Worm (Caenorhabditis elegans) whole organism, young adult: ENCODE data around the gene cept-1.

ENCODE experiments used
- B0035.1 ChIP-seq: sonication (generic microtip); optimal IDR thresholded peaks from 2 replicates; lab custom pipeline; 2016; ENCODE audit warnings: missing genetic modification characterization, mild to moderate bottlenecking, missing compliant biosample characterization, missing genotype, missing genetic modification reagents
- B0336.3 ChIP-seq: fragments of 200-800 bp; sonication (Bioruptor generic); IDR thresholded peaks from 2 replicates; pipeline ENCODE4 v1.3.6; 2022; ENCODE audit warnings: missing genetic modification characterization, missing compliant biosample characterization
- C06A6.2 ChIP-seq: fragments of 200-800 bp; sonication (Bioruptor generic); conservative IDR thresholded peaks from 2 replicates; pipeline ENCODE4 v1.3.6; 2022; ENCODE audit warnings: missing genetic modification characterization, missing compliant biosample characterization
- F33H1.4 ChIP-seq: fragments of 200-800 bp; sonication (Bioruptor generic); IDR thresholded peaks from 2 replicates; pipeline ENCODE4 v1.3.6; 2022; ENCODE audit warnings: missing genetic modification reagents, missing genetic modification characterization, missing compliant biosample characterization
- F39B2.1 ChIP-seq: fragments of 200-800 bp; sonication (Bioruptor generic); IDR thresholded peaks from 2 replicates; pipeline ENCODE4 v1.3.6; 2022; ENCODE audit warnings: missing genetic modification reagents, missing genetic modification characterization, missing compliant biosample characterization
- F52B5.7 ChIP-seq: sonication (generic microtip); optimal IDR thresholded peaks from 2 replicates; lab custom pipeline; 2016; ENCODE audit warnings: mild to moderate bottlenecking, missing genetic modification characterization, missing compliant biosample characterization
- F57C9.4 ChIP-seq: sonication (generic microtip); optimal IDR thresholded peaks from 2 replicates; lab custom pipeline; 2017; ENCODE audit warnings: mild to moderate bottlenecking, missing genetic modification characterization, missing compliant biosample characterization
- K11D2.4 ChIP-seq: fragments of 200-800 bp; sonication (Bioruptor generic); IDR thresholded peaks from 2 replicates; pipeline ENCODE4 v1.3.6; 2022; ENCODE audit warnings: missing genetic modification reagents, missing genetic modification characterization, missing compliant biosample characterization
- Y53F4B.3 ChIP-seq: fragments of 200-800 bp; sonication (Bioruptor generic); IDR thresholded peaks from 2 replicates; pipeline ENCODE4 v1.3.6; 2022; ENCODE audit warnings: missing genetic modification reagents, missing genetic modification characterization, missing compliant biosample characterization
- Y53G8AR.9 ChIP-seq: fragments of 200-800 bp; sonication (Bioruptor generic); conservative IDR thresholded peaks from 2 replicates; pipeline ENCODE4 v1.3.6; 2022; ENCODE audit warnings: missing genetic modification reagents, missing genetic modification characterization, missing compliant biosample characterization
- Y56A3A.18 ChIP-seq: fragments of 200-800 bp; sonication (Bioruptor generic); IDR thresholded peaks from 2 replicates; pipeline ENCODE4 v1.3.6; 2022; ENCODE audit warnings: missing genetic modification reagents, missing genetic modification characterization, missing compliant biosample characterization
- Y67H2A.10 ChIP-seq: fragments of 200-800 bp; sonication (Bioruptor generic); conservative IDR thresholded peaks from 2 replicates; pipeline ENCODE4 v1.3.6; 2022; ENCODE audit warnings: missing genetic modification reagents, missing genetic modification characterization, missing compliant biosample characterization
- Y95B8A.8 ChIP-seq: fragments of 200-800 bp; sonication (Bioruptor generic); IDR thresholded peaks from 2 replicates; pipeline ENCODE4 v1.3.6; 2022; ENCODE audit warnings: missing genetic modification reagents, missing genetic modification characterization, missing compliant biosample characterization
- ZK185.1 ChIP-seq: sonication (generic microtip); optimal IDR thresholded peaks from 2 replicates; lab custom pipeline; 2016; ENCODE audit warnings: mild to moderate bottlenecking, missing genetic modification characterization, missing compliant biosample characterization; ENCODE audit not compliant: poor library complexity, severe bottlenecking
- atf-7 ChIP-seq: sonication (generic microtip); optimal IDR thresholded peaks from 2 replicates; lab custom pipeline; 2017; ENCODE audit warnings: mild to moderate bottlenecking, missing genetic modification characterization, missing compliant biosample characterization
- attf-5 ChIP-seq: fragments of 200-800 bp; sonication (Bioruptor generic); optimal IDR thresholded peaks from 2 replicates; lab custom pipeline; 2018; ENCODE audit warnings: mild to moderate bottlenecking, missing genetic modification characterization, missing compliant biosample characterization
- die-1 ChIP-seq: sonication (generic microtip); optimal IDR thresholded peaks from 2 replicates; lab custom pipeline; 2016; ENCODE audit warnings: missing genotype, mild to moderate bottlenecking, missing genetic modification characterization, missing compliant biosample characterization
- dox-1 ChIP-seq: fragments of 200-800 bp; sonication (Bioruptor generic); IDR thresholded peaks from 2 replicates; pipeline ENCODE4 v1.3.6; 2022; ENCODE audit warnings: missing genetic modification reagents, missing genetic modification characterization, missing compliant biosample characterization
- dpl-1 ChIP-seq: fragments of 150-350 bp; optimal IDR thresholded peaks from 2 replicates; lab custom pipeline; 2014; ENCODE audit warnings: missing biosample characterization, missing genetic modification reagents, missing genetic modification characterization
- egl-44 ChIP-seq: fragments of 200-800 bp; sonication (Bioruptor generic); IDR thresholded peaks from 2 replicates; pipeline ENCODE4 v1.3.6; 2022; ENCODE audit warnings: missing genetic modification reagents, missing genetic modification characterization, missing compliant biosample characterization
- ekl-4 ChIP-seq: fragments of 200-800 bp; sonication (Bioruptor generic); IDR thresholded peaks from 2 replicates; pipeline ENCODE4 v1.3.6; 2022; ENCODE audit warnings: missing genetic modification reagents, missing genetic modification characterization, missing compliant biosample characterization
- hmg-20 ChIP-seq: fragments of 200-800 bp; sonication (Bioruptor generic); IDR thresholded peaks from 2 replicates; pipeline ENCODE4 v1.3.6; 2022; ENCODE audit warnings: missing genetic modification reagents, missing genetic modification characterization, missing compliant biosample characterization
- lag-1 ChIP-seq: fragments of 200-800 bp; sonication (Bioruptor generic); IDR thresholded peaks from 2 replicates; pipeline ENCODE4 v1.3.6; 2022; ENCODE audit warnings: missing genetic modification reagents, missing genetic modification characterization, missing compliant biosample characterization
- let-607 ChIP-seq, 2 experiments: fragments of 200-800 bp in 1 of 2; sonication (Bioruptor generic) in 1 of 2; sonication (generic microtip) in 1 of 2; optimal IDR thresholded peaks; 2 replicates each; lab custom pipeline; 2016 to 2018; ENCODE audit warnings: mild to moderate bottlenecking in 2 of 2, missing compliant biosample characterization in 2 of 2, missing genetic modification characterization in 2 of 2, moderate library complexity in 2 of 2, missing genotype in 1 of 2
- lin-40 ChIP-seq: sonication (generic microtip); optimal IDR thresholded peaks from 2 replicates; lab custom pipeline; 2016; ENCODE audit warnings: missing genetic modification characterization, mild to moderate bottlenecking, missing compliant biosample characterization, missing genotype, missing genetic modification reagents
- lsy-27 ChIP-seq: sonication (generic microtip); optimal IDR thresholded peaks from 2 replicates; lab custom pipeline; 2017; ENCODE audit warnings: missing genetic modification characterization, mild to moderate bottlenecking, missing compliant biosample characterization, antibody characterized with exemption, missing genotype, borderline replicate concordance; ENCODE audit not compliant: insufficient read depth
- madf-8 ChIP-seq: fragments of 200-800 bp; sonication (Bioruptor generic); conservative IDR thresholded peaks from 2 replicates; pipeline ENCODE4 v1.3.6; 2022; ENCODE audit warnings: missing genetic modification reagents, missing genetic modification characterization, missing compliant biosample characterization
- mcd-1 ChIP-seq: fragments of 200-800 bp; sonication (Bioruptor generic); IDR thresholded peaks from 2 replicates; pipeline ENCODE4 v1.3.6; 2022; ENCODE audit warnings: missing genetic modification reagents, missing genetic modification characterization, missing compliant biosample characterization
- mel-28 ChIP-seq: sonication (generic microtip); optimal IDR thresholded peaks from 2 replicates; lab custom pipeline; 2016; ENCODE audit warnings: borderline replicate concordance, mild to moderate bottlenecking, missing genetic modification characterization, missing compliant biosample characterization
- mxl-1 ChIP-seq: sonication (generic microtip); optimal IDR thresholded peaks from 2 replicates; lab custom pipeline; 2016; ENCODE audit warnings: missing genetic modification characterization, missing compliant biosample characterization
- nhr-80 ChIP-seq: sonication (generic microtip); optimal IDR thresholded peaks from 2 replicates; lab custom pipeline; 2016; ENCODE audit warnings: missing genetic modification characterization, missing compliant biosample characterization
- nhr-90 ChIP-seq: sonication (generic microtip); optimal IDR thresholded peaks from 2 replicates; lab custom pipeline; 2016; ENCODE audit warnings: missing genotype, mild to moderate bottlenecking, missing genetic modification characterization, missing compliant biosample characterization
- rcor-1 ChIP-seq: fragments of 200-800 bp; sonication (Bioruptor generic); IDR thresholded peaks from 2 replicates; pipeline ENCODE4 v1.3.6; 2022; ENCODE audit warnings: missing genetic modification reagents, missing genetic modification characterization, missing compliant biosample characterization
- rpc-1 ChIP-seq, 2 experiments: fragments of 150-350 bp in 1 of 2; sonication (generic microtip) in 1 of 2; optimal IDR thresholded peaks; 2 replicates each; lab custom pipeline; 2014 to 2018; ENCODE audit warnings: missing biosample characterization in 1 of 2, missing genetic modification characterization in 1 of 2, missing genetic modification reagents in 1 of 2, missing genotype in 1 of 2
- snpc-4 ChIP-seq, 5 experiments: fragments of 150-350 bp in 1 of 5; sonication (generic microtip) in 4 of 5; optimal IDR thresholded peaks; 2 replicates each; lab custom pipeline; 2014 to 2018; ENCODE audit warnings: missing genetic modification characterization in 5 of 5, missing biosample characterization in 3 of 5, antibody characterized with exemption in 2 of 5, mild to moderate bottlenecking in 2 of 5, missing compliant biosample characterization in 2 of 5, missing genotype in 2 of 5, moderate library complexity in 2 of 5, missing genetic modification reagents in 1 of 5
- somi-1 ChIP-seq: fragments of 200-800 bp; sonication (Bioruptor generic); optimal IDR thresholded peaks from 2 replicates; lab custom pipeline; 2018; ENCODE audit warnings: mild to moderate bottlenecking, missing genetic modification characterization, missing compliant biosample characterization
- tbp1 ChIP-seq: fragments of 200-800 bp; sonication (Bioruptor generic); optimal IDR thresholded peaks from 2 replicates; lab custom pipeline; 2018; ENCODE audit warnings: mild to moderate bottlenecking, missing genetic modification characterization, missing compliant biosample characterization
- tlf-1 ChIP-seq: fragments of 200-800 bp; sonication (Bioruptor generic); optimal IDR thresholded peaks from 2 replicates; lab custom pipeline; 2018; ENCODE audit warnings: mild to moderate bottlenecking, missing genetic modification characterization, missing compliant biosample characterization
- unc-130 ChIP-seq: sonication (generic microtip); optimal IDR thresholded peaks from 2 replicates; lab custom pipeline; 2016; ENCODE audit warnings: missing genetic modification reagents, missing genetic modification characterization, missing compliant biosample characterization
- xnd-1 ChIP-seq: sonication (generic microtip); optimal IDR thresholded peaks from 2 replicates; lab custom pipeline; 2016; ENCODE audit warnings: missing genotype, missing genetic modification reagents, missing genetic modification characterization, missing compliant biosample characterization
- zfh-2 ChIP-seq: fragments of 200-800 bp; sonication (Bioruptor generic); conservative IDR thresholded peaks from 2 replicates; pipeline ENCODE4 v1.3.6; 2022; ENCODE audit warnings: missing genetic modification reagents, missing genetic modification characterization, missing compliant biosample characterization
- ztf-18 ChIP-seq: sonication (generic microtip); optimal IDR thresholded peaks from 2 replicates; lab custom pipeline; 2016; ENCODE audit warnings: missing genotype, mild to moderate bottlenecking, missing genetic modification characterization, missing compliant biosample characterization
- ztf-22 ChIP-seq: fragments of 200-800 bp; sonication (Bioruptor generic); optimal IDR thresholded peaks from 2 replicates; lab custom pipeline; 2018; ENCODE audit warnings: mild to moderate bottlenecking, missing genetic modification characterization, moderate library complexity, missing compliant biosample characterization
- ztf-26 ChIP-seq: sonication (generic microtip); optimal IDR thresholded peaks from 2 replicates; lab custom pipeline; 2017; ENCODE audit warnings: missing genetic modification characterization, missing compliant biosample characterization

Gene cept-1

ce11 chrX:12759642-12760041, 2.2 kb upstream of the cept-1 start:
- no peak for TF ChIP-seq F39B2.1 (GFP tag; lab: Robert Waterston, UW)
- TF ChIP-seq dox-1 (GFP tag; lab: Robert Waterston, UW): peak; percentile 70
- TF ChIP-seq lsy-27 (tag; lab: Kevin White, UChicago): no peak
- TF ChIP-seq mcd-1: 0 out of 2 replicates have a peak, but pooled peaks have one; percentile 14
- peak; percentile 98 for TF ChIP-seq nhr-80 (tag; lab: Kevin White, UChicago)
- TF ChIP-seq nhr-90 (tag; lab: Kevin White, UChicago): peak; percentile 23
- peak; percentile 14 for TF ChIP-seq somi-1
- no peak for TF ChIP-seq snpc-4 (GFP tag; optimal IDR thresholded peaks at IDR 0.05; lab: Kevin White, UChicago)
- TF ChIP-seq snpc-4 (tag; optimal IDR thresholded peaks at IDR 0.05; lab: Kevin White, UChicago): peak in 1 of 4 experiments; percentile 4
- 0 out of 2 replicates have a peak, but pooled peaks have one; percentile 25 for TF ChIP-seq B0336.3
- no peak for TF ChIP-seq Y95B8A.8 (GFP tag; lab: Robert Waterston, UW)
- TF ChIP-seq ztf-26 (tag; lab: Kevin White, UChicago): peak; percentile 53
- TF ChIP-seq attf-5 (GFP tag; lab: Kevin White, UChicago): peak; percentile 10
- TF ChIP-seq rcor-1: 0 out of 2 replicates have a peak, but pooled peaks have one; percentile 23
- no peak for TF ChIP-seq Y56A3A.18 (GFP tag; lab: Robert Waterston, UW)
- TF ChIP-seq F57C9.4 (tag; lab: Kevin White, UChicago): no peak
- TF ChIP-seq dpl-1: no peak
- 0 out of 2 replicates have a peak, but pooled peaks have one; percentile 22 for TF ChIP-seq C06A6.2 (GFP tag; lab: Robert Waterston, UW)
- TF ChIP-seq let-607 (tag; optimal IDR thresholded peaks at IDR 0.05; lab: Kevin White, UChicago): peak; percentile 79 to 86
- TF ChIP-seq ZK185.1: peak; percentile 11
- TF ChIP-seq tbp1 (GFP tag; lab: Kevin White, UChicago): peak; percentile 30

- TF ChIP-seq Y53G8AR.9 (GFP tag; lab: Robert Waterston, UW) (no peak), B0035.1 (tag; lab: Kevin White, UChicago) (no peak), rpc-1 (optimal IDR thresholded peaks at IDR 0.05; lab: Kevin White, UChicago) (no peak), rpc-1 (tag; optimal IDR thresholded peaks at IDR 0.05; lab: Kevin White, UChicago) (no peak), Y53F4B.3 (no peak), mxl-1 (tag; lab: Kevin White, UChicago) (no peak), let-607 (tag; optimal IDR thresholded peaks at IDR 0.05; lab: Kevin White, UChicago) (peak in 1 of 2 experiments; percentile 0), Y56A3A.18 (GFP tag; lab: Robert Waterston, UW) (no peak), Y67H2A.10 (no peak), attf-5 (GFP tag; lab: Kevin White, UChicago) (peak; percentile 16), mel-28 (tag; lab: Kevin White, UChicago) (no peak), lag-1 (GFP tag; lab: Robert Waterston, UW) (no peak), egl-44 (no peak), xnd-1 (tag; lab: Kevin White, UChicago) (no peak), ekl-4 (no peak), hmg-20 (GFP tag; lab: Robert Waterston, UW) (no peak), F33H1.4 (no peak), K11D2.4 (GFP tag; lab: Robert Waterston, UW) (peak; percentile 17; the same call in 1 of the 2 replicates), lin-40 (peak; percentile 47), ztf-26 (tag; lab: Kevin White, UChicago) (peak; percentile 75), ztf-22 (GFP tag; lab: Kevin White, UChicago) (no peak), unc-130 (GFP tag; lab: Kevin White, UChicago) (no peak), snpc-4 (GFP tag; optimal IDR thresholded peaks at IDR 0.05; lab: Kevin White, UChicago) (no peak), snpc-4 (tag; optimal IDR thresholded peaks at IDR 0.05; lab: Kevin White, UChicago) (no peak), atf-7 (tag; lab: Kevin White, UChicago) (peak; percentile 44), ztf-18 (no peak), F52B5.7 (tag; lab: Kevin White, UChicago) (no peak), tlf-1 (GFP tag; lab: Kevin White, UChicago) (no peak), zfh-2 (no peak), nhr-80 (tag; lab: Kevin White, UChicago) (peak; percentile 76), dox-1 (GFP tag; lab: Robert Waterston, UW) (peak; percentile 35; the same call in 1 of the 2 replicates), madf-8 (GFP tag; lab: Robert Waterston, UW) (no peak), F57C9.4 (tag; lab: Kevin White, UChicago) (no peak), die-1 (tag; lab: Kevin White, UChicago) (peak; percentile 6)
These were observed 543 bp upstream of the cept-1 start for ce11 chrX:12761295-12761775.
